Worm (Caenorhabditis elegans) whole organism, mixed stage, embryonic: Measurements from ENCODE around the gene R13H4.5.

Experiments used
- flh-1 ChIP-seq: fragments of 200-800 bp; sonication (Bioruptor generic); optimal IDR thresholded peaks from 2 replicates; lab custom pipeline; 2018; ENCODE audit warnings: mild to moderate bottlenecking, missing genetic modification characterization, moderate library complexity, missing compliant biosample characterization
- mab-5 ChIP-seq: fragments of 150-350 bp; optimal IDR thresholded peaks from 2 replicates; lab custom pipeline; 2014; ENCODE audit warnings: missing biosample characterization, missing genetic modification characterization
- nhr-12 ChIP-seq: fragments of 150-350 bp; optimal IDR thresholded peaks from 2 replicates; lab custom pipeline; 2014; ENCODE audit warnings: missing biosample characterization, missing genetic modification characterization
- unc-39 ChIP-seq: fragments of 150-350 bp; optimal IDR thresholded peaks from 2 replicates; lab custom pipeline; 2014; ENCODE audit warnings: missing biosample characterization, missing genetic modification characterization
- unc-62 ChIP-seq: fragments of 150-350 bp; optimal IDR thresholded peaks from 2 replicates; lab custom pipeline; 2014; ENCODE audit warnings: missing biosample characterization, missing genetic modification reagents, missing genetic modification characterization

- TF ChIP-seq mab-5 = no peak
- no peak for TF ChIP-seq flh-1 (GFP tag; lab: Kevin White, UChicago)
- TF ChIP-seq nhr-12 (tag; lab: Kevin White, UChicago) = no peak
- TF ChIP-seq unc-62 (GFP tag; lab: Kevin White, UChicago) = no peak
- no peak for TF ChIP-seq unc-39
Measured at ce11 chrV:11883215-11883614, 22.7 kb downstream of the R13H4.5 start.
